Fruit fly (Drosophila melanogaster): ENCODE measurements around the gene Sec61gamma.
A peak's percentile ranks its signal among the peaks of the same experiment; 100 is the strongest.

The Sec61gamma gene

dm6 chrX:19668405-19668804 is 25.3 kb downstream of the Sec61gamma start (continued):
- TF ChIP-seq shn (GFP tag; optimal IDR thresholded peaks at IDR 0.05) = peak; percentile 98
- TF ChIP-seq CG3847 (GFP tag; IDR thresholded peaks at IDR 0.05) = peak; percentile 95
- peak; percentile 91 for TF ChIP-seq CG4617 (GFP tag; optimal IDR thresholded peaks at IDR 0.05; ENCODE audit: borderline replicate concordance)
- no peak for TF ChIP-seq CG34224 (GFP tag; IDR thresholded peaks at IDR 0.05; ENCODE audit: partially characterized antibody)
- peak; percentile 78 for TF ChIP-seq CG10321 (GFP tag; IDR thresholded peaks at IDR 0.05)
- TF ChIP-seq CG6272 (GFP tag; IDR thresholded peaks at IDR 0.05) = peak; percentile 88
- no peak for TF ChIP-seq ato (GFP tag; IDR thresholded peaks at IDR 0.05; ENCODE audit: partially characterized antibody)
- TF ChIP-seq HLH54F (GFP tag; optimal IDR thresholded peaks at IDR 0.05) = peak; percentile 96
- TF ChIP-seq CG7556 (GFP tag; optimal IDR thresholded peaks at IDR 0.05) = peak; percentile 95
- TF ChIP-seq grn (GFP tag; optimal IDR thresholded peaks at IDR 0.05) = peak; percentile 87
- peak; percentile 92 for TF ChIP-seq CG17361 (GFP tag; IDR thresholded peaks at IDR 0.05)
- TF ChIP-seq CG17359 (tag; optimal IDR thresholded peaks at IDR 0.05) = peak; percentile 93
- peak; percentile 95 for TF ChIP-seq CG4820 (GFP tag; optimal IDR thresholded peaks at IDR 0.05)
- TF ChIP-seq CG12769 (tag; optimal IDR thresholded peaks at IDR 0.05) = peak; percentile 98
- peak; percentile 97 for TF ChIP-seq Hsf (GFP tag; optimal IDR thresholded peaks at IDR 0.05)
- peak; percentile 91 for TF ChIP-seq CG32772 (GFP tag; IDR thresholded peaks at IDR 0.05)
- TF ChIP-seq Hr51 (GFP tag; optimal IDR thresholded peaks at IDR 0.05) = peak; percentile 93 to 96
- no peak for TF ChIP-seq mld (GFP tag; IDR thresholded peaks at IDR 0.05; ENCODE audit: partially characterized antibody)
- TF ChIP-seq HLH4C (GFP tag; IDR thresholded peaks at IDR 0.05; ENCODE audit: partially characterized antibody) = no peak
- TF ChIP-seq bcd (GFP tag; optimal IDR thresholded peaks at IDR 0.05) = peak; percentile 91
- TF ChIP-seq CG1832 (GFP tag; optimal IDR thresholded peaks at IDR 0.05) = peak; percentile 13
- no peak for TF ChIP-seq hb (GFP tag; IDR thresholded peaks at IDR 0.05; ENCODE audit: partially characterized antibody)
- TF ChIP-seq Gug (GFP tag; IDR thresholded peaks at IDR 0.05) = peak; percentile 95
- TF ChIP-seq ab (GFP tag; optimal IDR thresholded peaks at IDR 0.05) = peak; percentile 94
- peak; percentile 79 for TF ChIP-seq Kr (GFP tag; optimal IDR thresholded peaks at IDR 0.05)
- peak; percentile 93 for TF ChIP-seq dimm (GFP tag; IDR thresholded peaks at IDR 0.05)
- TF ChIP-seq Trl (optimal IDR thresholded peaks at IDR 0.05) = no peak
- TF ChIP-seq Trl (GFP tag; optimal IDR thresholded peaks at IDR 0.05) = peak; percentile 98
- TF ChIP-seq CG12391 (tag; optimal IDR thresholded peaks at IDR 0.05) = peak; percentile 96
- TF ChIP-seq CG15514 (GFP tag; optimal IDR thresholded peaks at IDR 0.05) = peak; percentile 81
- TF ChIP-seq unpg (GFP tag; optimal IDR thresholded peaks at IDR 0.05) = peak; percentile 97
- TF ChIP-seq CG10267 (tag; optimal IDR thresholded peaks at IDR 0.05) = peak; percentile 87
- TF ChIP-seq tgo (GFP tag; IDR thresholded peaks at IDR 0.05) = peak; percentile 92
- peak; percentile 77 for TF ChIP-seq ham (GFP tag; IDR thresholded peaks at IDR 0.05)
- TF ChIP-seq Deaf1 (tag; optimal IDR thresholded peaks at IDR 0.05) = peak; percentile 77
- peak in 1 of 2 experiments; percentile 93 for TF ChIP-seq Hr78 (GFP tag; optimal IDR thresholded peaks at IDR 0.05)
- TF ChIP-seq CG17912 (GFP tag; optimal IDR thresholded peaks at IDR 0.05) = peak; percentile 96
- peak; percentile 97 for TF ChIP-seq tx (GFP tag; optimal IDR thresholded peaks at IDR 0.05)
- TF ChIP-seq Vsx1 (GFP tag; optimal IDR thresholded peaks at IDR 0.05) = peak; percentile 91
- peak; percentile 96 for TF ChIP-seq fu2 (GFP tag; optimal IDR thresholded peaks at IDR 0.05)
- peak; percentile 90 for TF ChIP-seq Lhr (GFP tag; optimal IDR thresholded peaks at IDR 0.05)
- peak; percentile 95 for TF ChIP-seq CG2712 (tag; optimal IDR thresholded peaks at IDR 0.05)
- peak; percentile 87 for TF ChIP-seq nerfin-1 (tag; optimal IDR thresholded peaks at IDR 0.05)
- TF ChIP-seq CG32767 (GFP tag; IDR thresholded peaks at IDR 0.05) = peak; percentile 88
- TF ChIP-seq Oaz (GFP tag; IDR thresholded peaks at IDR 0.05) = peak; percentile 92
- TF ChIP-seq zfh2 (GFP tag; optimal IDR thresholded peaks at IDR 0.05) = peak; percentile 98
- peak; percentile 85 for TF ChIP-seq CG11560 (tag; IDR thresholded peaks at IDR 0.05)
- TF ChIP-seq gt (GFP tag; IDR thresholded peaks at IDR 0.05) = peak; percentile 86
- TF ChIP-seq Blimp-1 (GFP tag; optimal IDR thresholded peaks at IDR 0.05) = peak; percentile 85
- TF ChIP-seq sc (optimal IDR thresholded peaks at IDR 0.05) = no peak
- TF ChIP-seq sc (GFP tag; optimal IDR thresholded peaks at IDR 0.05) = peak; percentile 86

All from whole organism, embryonic.